Fruit fly (Drosophila melanogaster): ENCODE measurements around the gene PolG1.

PolG1 gene

DNA sequence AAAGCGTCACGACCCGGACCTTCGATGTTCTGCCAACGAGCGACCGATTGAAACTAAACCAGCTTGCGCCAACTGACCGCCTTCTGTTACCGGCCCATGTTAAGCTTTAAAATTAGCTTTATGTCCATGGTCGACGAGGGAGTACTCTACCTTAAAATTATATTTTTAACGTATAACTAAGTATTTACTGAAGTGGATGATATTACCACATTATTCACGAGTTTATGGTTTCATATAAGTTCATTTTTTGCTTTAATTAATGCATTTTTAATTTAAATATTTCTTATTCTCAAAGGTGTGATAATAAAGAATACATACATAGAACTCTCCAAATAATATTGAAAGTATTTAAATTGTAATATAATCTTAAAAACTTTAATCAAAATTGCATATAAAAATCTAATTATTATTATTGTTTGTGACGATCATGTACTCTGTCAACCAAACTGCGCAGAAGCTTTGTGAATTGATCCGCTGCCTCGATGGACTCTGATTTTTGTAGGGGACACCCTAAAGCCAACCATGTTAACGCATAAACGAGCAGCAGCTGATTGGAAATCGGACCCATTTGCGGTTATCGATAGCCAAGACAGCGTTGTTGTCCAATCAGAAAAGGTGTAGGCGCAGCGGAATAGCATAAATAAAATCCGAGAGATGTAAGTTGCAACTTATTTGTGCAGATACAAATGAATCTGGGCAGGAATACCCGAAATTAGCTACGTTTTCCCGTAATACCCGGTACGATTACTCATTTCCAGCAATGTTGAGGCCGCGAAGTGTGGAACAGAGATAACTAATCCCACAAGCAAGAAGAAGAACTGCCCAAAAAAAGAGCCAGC lies 47.2 kb downstream of the PolG1 start, which contains the start of the genes CG9008 and p38b (continued):
- peak; percentile 83 for TF ChIP-seq Fer1 (GFP tag; optimal IDR thresholded peaks at IDR 0.05)
- peak; percentile 90 for TF ChIP-seq grau (tag; optimal IDR thresholded peaks at IDR 0.05)
- peak; percentile 21 for TF ChIP-seq chn (GFP tag; optimal IDR thresholded peaks at IDR 0.05)
- TF ChIP-seq nerfin-2 (GFP tag; IDR thresholded peaks at IDR 0.05; ENCODE audit: partially characterized antibody) = 0 out of 2 replicates have a peak, but pooled peaks have one; percentile 48
- TF ChIP-seq CG5180 (GFP tag; optimal IDR thresholded peaks at IDR 0.05) = peak; percentile 62
- TF ChIP-seq CG15601 (tag; optimal IDR thresholded peaks at IDR 0.05) = peak; percentile 86
- TF ChIP-seq Bteb2 (GFP tag; optimal IDR thresholded peaks at IDR 0.05) = no peak
- peak; percentile 78 for TF ChIP-seq CG13775 (GFP tag; optimal IDR thresholded peaks at IDR 0.05)
- peak; percentile 56 for TF ChIP-seq CG9215 (GFP tag; IDR thresholded peaks at IDR 0.05)
- peak; percentile 46 for TF ChIP-seq CG30431 (GFP tag; optimal IDR thresholded peaks at IDR 0.05)
- TF ChIP-seq Pdp1 (GFP tag; optimal IDR thresholded peaks at IDR 0.05) = peak in 1 of 2 experiments; percentile 48
- no peak for TF ChIP-seq eyg (GFP tag; optimal IDR thresholded peaks at IDR 0.05)
- peak; percentile 15; the same call in 1 of the 2 replicates for TF ChIP-seq wor (GFP tag; IDR thresholded peaks at IDR 0.05)
- TF ChIP-seq Aef1 (GFP tag; IDR thresholded peaks at IDR 0.05) = peak; percentile 63; the same call in 2 of the 3 replicates
- no peak for TF ChIP-seq sc (optimal IDR thresholded peaks at IDR 0.05)
- TF ChIP-seq sc (GFP tag; optimal IDR thresholded peaks at IDR 0.05) = peak; percentile 65
- peak; percentile 49 for TF ChIP-seq CG7928 (GFP tag; optimal IDR thresholded peaks at IDR 0.05)
- peak; percentile 62 for TF ChIP-seq CG1602 (GFP tag; optimal IDR thresholded peaks at IDR 0.05)
- peak; percentile 71; the same call in 2 of the 3 replicates for TF ChIP-seq so (GFP tag; IDR thresholded peaks at IDR 0.05)
- peak; percentile 47 for TF ChIP-seq Hsf (GFP tag; optimal IDR thresholded peaks at IDR 0.05)
- TF ChIP-seq NC2β (GFP tag; optimal IDR thresholded peaks at IDR 0.05) = no peak
- peak; percentile 66 for TF ChIP-seq sqz (GFP tag; optimal IDR thresholded peaks at IDR 0.05)
- TF ChIP-seq Hand (GFP tag; optimal IDR thresholded peaks at IDR 0.05) = peak; percentile 74
- TF ChIP-seq Ravus (GFP tag; IDR thresholded peaks at IDR 0.05) = no peak
- TF ChIP-seq CG10462 (GFP tag; optimal IDR thresholded peaks at IDR 0.05) = peak; percentile 47
- TF ChIP-seq Rx (GFP tag; IDR thresholded peaks at IDR 0.05) = no peak
- no peak for TF ChIP-seq sens-2 (GFP tag; IDR thresholded peaks at IDR 0.05)
- TF ChIP-seq fru (optimal IDR thresholded peaks at IDR 0.05) = no peak
- TF ChIP-seq Meics (GFP tag; optimal IDR thresholded peaks at IDR 0.05) = peak; percentile 93
- peak; percentile 41 for TF ChIP-seq pho (GFP tag; optimal IDR thresholded peaks at IDR 0.05)
- peak; percentile 31 for TF ChIP-seq CG18011 (GFP tag; optimal IDR thresholded peaks at IDR 0.05)
- peak; percentile 71 for TF ChIP-seq CG6272 (GFP tag; IDR thresholded peaks at IDR 0.05)
- TF ChIP-seq CG17385 (GFP tag; optimal IDR thresholded peaks at IDR 0.05) = peak; percentile 90
- peak; percentile 39; the same call in 1 of the 3 replicates for TF ChIP-seq CG7357 (GFP tag; IDR thresholded peaks at IDR 0.05)
- TF ChIP-seq CG2712 (tag; optimal IDR thresholded peaks at IDR 0.05) = peak; percentile 89
- no peak for TF ChIP-seq CG7745 (tag; optimal IDR thresholded peaks at IDR 0.05)
- no peak for TF ChIP-seq CG7963 (GFP tag; IDR thresholded peaks at IDR 0.05; ENCODE audit: partially characterized antibody)
- peak; percentile 76 for TF ChIP-seq tin (GFP tag; optimal IDR thresholded peaks at IDR 0.05)
- TF ChIP-seq Opbp (GFP tag; IDR thresholded peaks at IDR 0.05; ENCODE audit: partially characterized antibody) = peak; percentile 49; the same call in 1 of the 3 replicates
- peak; percentile 47 for TF ChIP-seq CG6254 (GFP tag; optimal IDR thresholded peaks at IDR 0.05)
- peak; percentile 82 for TF ChIP-seq CG9932 (GFP tag; IDR thresholded peaks at IDR 0.05)
- TF ChIP-seq CG1603 (tag; optimal IDR thresholded peaks at IDR 0.05) = peak; percentile 40
- TF ChIP-seq CG2120 (GFP tag; optimal IDR thresholded peaks at IDR 0.05) = peak; percentile 77
- TF ChIP-seq Sox100B (GFP tag; optimal IDR thresholded peaks at IDR 0.05) = peak; percentile 94
- no peak for TF ChIP-seq sim (GFP tag; IDR thresholded peaks at IDR 0.05)
- peak; percentile 92 for TF ChIP-seq CG11504 (tag; optimal IDR thresholded peaks at IDR 0.05)
- peak; percentile 74 for TF ChIP-seq CG2116 (GFP tag; optimal IDR thresholded peaks at IDR 0.05)
- TF ChIP-seq CG4730 (GFP tag; IDR thresholded peaks at IDR 0.05) = peak; percentile 58
- TF ChIP-seq CG9797 (GFP tag; optimal IDR thresholded peaks at IDR 0.05) = peak; percentile 8

Measured in whole organism, embryonic.